Fruit fly (Drosophila melanogaster) whole organism, adult: ENCODE measurements around the gene CG33093.

Experiments
- CG11617 ChIP-seq: fragments of 200-800 bp; sonication (Bioruptor generic); optimal IDR thresholded peaks from 2 replicates; lab custom pipeline; 2017; ENCODE audit warnings: mild to moderate bottlenecking, missing biosample characterization, missing genetic modification reagents, missing genetic modification characterization
- CG12768 ChIP-seq: fragments of 200-800 bp; sonication (Bioruptor generic); optimal IDR thresholded peaks from 2 replicates; lab custom pipeline; 2017; ENCODE audit warnings: missing biosample characterization, missing genetic modification characterization, mild to moderate bottlenecking, moderate library complexity, missing genetic modification reagents
- CG14711 ChIP-seq: fragments of 200-800 bp; sonication (Bioruptor generic); optimal IDR thresholded peaks from 2 replicates; lab custom pipeline; 2018; ENCODE audit warnings: missing biosample characterization, mild to moderate bottlenecking, missing genetic modification characterization, moderate library complexity
- CG1620 ChIP-seq: fragments of 200-800 bp; sonication (Bioruptor generic); optimal IDR thresholded peaks from 2 replicates; lab custom pipeline; 2016; ENCODE audit warnings: missing biosample characterization, missing genetic modification characterization
- CG33017 ChIP-seq: fragments of 200-800 bp; sonication (Bioruptor generic); optimal IDR thresholded peaks from 2 replicates; lab custom pipeline; 2018; ENCODE audit warnings: missing biosample characterization, mild to moderate bottlenecking, missing genetic modification characterization, moderate library complexity
- CG5204 ChIP-seq: fragments of 200-800 bp; sonication (Bioruptor generic); optimal IDR thresholded peaks from 2 replicates; lab custom pipeline; 2016; ENCODE audit warnings: missing biosample characterization, missing genetic modification characterization
- CG7045 ChIP-seq: fragments of 200-800 bp; sonication (Bioruptor generic); optimal IDR thresholded peaks from 2 replicates; lab custom pipeline; 2017; ENCODE audit warnings: missing biosample characterization, mild to moderate bottlenecking, missing genetic modification characterization
- CG7101 ChIP-seq: fragments of 200-800 bp; sonication (Bioruptor generic); optimal IDR thresholded peaks from 2 replicates; lab custom pipeline; 2018; ENCODE audit warnings: missing biosample characterization, mild to moderate bottlenecking, missing genetic modification characterization, moderate library complexity
- Clk ChIP-seq: fragments of 200-800 bp; sonication (Bioruptor generic); optimal IDR thresholded peaks from 2 replicates; lab custom pipeline; 2017; ENCODE audit warnings: missing biosample characterization, missing genetic modification characterization
- Crg-1 ChIP-seq: fragments of 200-800 bp; sonication (Bioruptor generic); optimal IDR thresholded peaks from 2 replicates; lab custom pipeline; 2016; ENCODE audit warnings: missing biosample characterization, missing genetic modification characterization
- Hr96 ChIP-seq: fragments of 200-800 bp; sonication (Bioruptor generic); optimal IDR thresholded peaks from 2 replicates; lab custom pipeline; 2016; ENCODE audit warnings: missing biosample characterization, missing genetic modification characterization
- Mnt ChIP-seq: fragments of 200-800 bp; sonication (Bioruptor generic); optimal IDR thresholded peaks from 2 replicates; lab custom pipeline; 2016; ENCODE audit warnings: missing biosample characterization, mild to moderate bottlenecking, missing genetic modification characterization
- bab1 ChIP-seq: fragments of 200-800 bp; sonication (Bioruptor generic); optimal IDR thresholded peaks from 3 replicates; lab custom pipeline; 2019; ENCODE audit warnings: missing biosample characterization, mild to moderate bottlenecking, missing genetic modification characterization, moderate library complexity
- cic ChIP-seq: fragments of 200-800 bp; sonication (Bioruptor generic); optimal IDR thresholded peaks from 2 replicates; lab custom pipeline; 2017; ENCODE audit warnings: missing biosample characterization, mild to moderate bottlenecking, missing genetic modification characterization, moderate library complexity
- cnc ChIP-seq, 2 experiments: fragments of >200 bp; optimal IDR thresholded peaks; 2 replicates each; lab custom pipeline; 2017
- kay ChIP-seq: fragments of 200-800 bp; sonication (Bioruptor generic); peaks from one replicate; lab custom pipeline; 2016; ENCODE audit warnings: missing biosample characterization, missing genetic modification characterization, borderline replicate concordance
- ovo ChIP-seq: fragments of 200-800 bp; sonication (Bioruptor generic); optimal IDR thresholded peaks from 2 replicates; lab custom pipeline; 2016; ENCODE audit warnings: missing biosample characterization, missing genetic modification characterization
- pad ChIP-seq: fragments of 200-800 bp; sonication (Bioruptor generic); optimal IDR thresholded peaks from 3 replicates; lab custom pipeline; 2017; ENCODE audit warnings: missing biosample characterization, missing genetic modification characterization, mild to moderate bottlenecking, moderate library complexity, missing genetic modification reagents
- tj ChIP-seq: fragments of 200-800 bp; sonication (Bioruptor generic); optimal IDR thresholded peaks from 3 replicates; lab custom pipeline; 2017; ENCODE audit warnings: missing biosample characterization, mild to moderate bottlenecking, missing genetic modification characterization, moderate library complexity
- toe ChIP-seq: fragments of 200-800 bp; sonication (Bioruptor generic); optimal IDR thresholded peaks from 2 replicates; lab custom pipeline; 2016; ENCODE audit warnings: missing biosample characterization, missing genetic modification characterization

The CG33093 gene

DNA sequence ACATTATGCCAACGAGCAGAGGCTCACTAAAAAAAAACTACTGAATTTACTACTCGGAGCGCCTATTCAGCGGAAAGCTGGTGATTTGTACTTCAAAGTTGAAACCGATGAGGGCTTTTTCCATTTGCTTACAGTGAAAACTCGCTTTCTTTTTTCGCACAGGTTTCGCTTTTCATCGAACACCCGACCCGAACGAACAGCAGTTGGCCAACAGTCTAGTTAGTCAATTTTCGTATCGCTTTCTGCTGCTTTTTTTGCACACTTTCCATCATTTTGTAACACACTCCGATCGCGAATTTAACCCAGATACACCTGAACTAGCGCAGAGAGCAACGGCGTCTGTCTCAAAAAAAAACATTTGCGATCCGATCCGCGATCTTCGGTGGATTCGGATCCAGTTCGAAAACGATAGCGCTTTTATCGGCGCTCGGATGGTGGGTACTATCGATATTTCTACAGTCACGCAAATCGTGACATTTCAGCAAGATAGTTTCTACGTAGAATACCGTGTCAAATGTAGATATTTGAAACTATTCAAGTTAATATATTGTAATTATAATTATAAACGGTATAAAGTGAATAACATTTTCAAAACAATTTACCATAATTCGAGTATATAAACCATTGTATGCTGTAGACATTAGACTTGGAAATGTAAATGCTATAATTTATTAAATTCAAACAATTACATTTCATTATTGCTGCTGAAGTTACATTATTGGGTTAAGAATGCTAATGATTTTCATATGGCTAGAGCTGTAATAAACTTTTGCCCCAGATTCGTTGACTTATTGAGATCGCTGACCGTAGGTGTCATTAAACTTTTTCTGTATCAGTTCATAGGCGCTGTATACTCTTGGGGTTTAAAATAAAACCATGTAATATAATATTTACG lies 3.2 kb downstream of the CG33093 start, which contains the start of gene CG5346:
Gene CG5346 (minus strand): TSS at position 400 of the 895 bp plus-strand sequence.
- TF ChIP-seq bab1 (GFP tag; lab: Kevin White, UChicago) (peak; percentile 33), tj (GFP tag; lab: Kevin White, UChicago) (peak; percentile 88), kay (GFP tag; lab: Kevin White, UChicago) (peak; percentile 63), CG7045 (no peak), ovo (GFP tag; lab: Kevin White, UChicago) (no peak)

DNA sequence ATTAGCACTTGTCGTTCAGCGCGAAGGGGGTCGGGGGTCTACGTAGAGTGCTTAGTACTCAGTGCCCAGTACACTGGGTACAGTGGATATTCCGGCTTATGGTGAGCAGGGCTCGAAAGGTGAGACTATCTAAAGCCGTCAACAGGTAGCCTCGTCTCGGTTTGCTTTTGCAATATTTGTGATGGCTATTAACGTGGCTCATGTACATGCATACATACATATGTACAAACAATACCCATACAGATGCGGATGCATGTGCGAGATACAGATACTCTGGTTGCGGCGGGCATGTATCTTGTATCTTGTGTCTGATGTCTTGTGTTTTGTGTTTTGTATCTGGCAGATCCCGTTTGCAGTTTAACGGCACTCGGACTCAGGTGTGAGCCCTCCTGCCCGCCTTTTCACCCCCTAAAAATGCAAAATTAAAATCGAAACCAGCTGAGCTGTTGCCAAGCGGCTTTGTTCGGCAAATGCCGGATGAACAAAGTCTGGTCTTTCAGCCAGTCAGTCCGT lies 4.0 kb downstream of the CG33093 start:
- TF ChIP-seq CG12768 (GFP tag; lab: Kevin White, UChicago) (no peak), CG14711 (tag; lab: Kevin White, UChicago) (no peak), CG33017 (no peak), tj (GFP tag; lab: Kevin White, UChicago) (no peak), Hr96 (no peak), bab1 (GFP tag; lab: Kevin White, UChicago) (no peak), cic (GFP tag; lab: Kevin White, UChicago) (no peak), toe (GFP tag; lab: Kevin White, UChicago) (no peak), Crg-1 (GFP tag; lab: Kevin White, UChicago) (no peak), CG11617 (GFP tag; lab: Kevin White, UChicago) (no peak), CG7101 (tag; lab: Kevin White, UChicago) (no peak), CG7045 (no peak), ovo (GFP tag; lab: Kevin White, UChicago) (no peak), Mnt (GFP tag; lab: Kevin White, UChicago) (no peak), pad (GFP tag; lab: Kevin White, UChicago) (no peak)

DNA sequence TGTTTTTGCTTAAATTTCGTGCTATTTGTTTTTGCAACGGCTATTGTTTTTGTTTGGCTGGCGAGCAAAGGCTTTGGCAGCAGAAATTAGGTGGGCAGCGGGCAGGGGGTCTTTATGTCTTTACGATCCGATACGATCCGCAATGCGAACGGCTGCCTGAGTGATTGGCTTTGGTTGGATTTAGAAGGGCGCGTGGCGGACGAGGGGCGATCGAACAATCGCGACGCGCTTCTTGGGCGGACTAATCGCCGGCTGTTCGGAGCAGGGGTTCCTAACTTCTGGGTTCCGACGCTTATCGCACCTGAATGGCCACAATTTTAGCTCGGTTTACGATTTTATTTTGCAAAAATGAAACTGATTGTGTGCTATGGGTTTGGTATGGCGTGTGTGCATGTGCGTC lies 4.5 kb downstream of the CG33093 start:
- TF ChIP-seq CG7045 (no peak), pad (GFP tag; lab: Kevin White, UChicago) (no peak), bab1 (GFP tag; lab: Kevin White, UChicago) (no peak), tj (GFP tag; lab: Kevin White, UChicago) (peak; percentile 86), CG1620 (GFP tag; lab: Kevin White, UChicago) (no peak), kay (GFP tag; lab: Kevin White, UChicago) (no peak), Clk (GFP tag; lab: Kevin White, UChicago) (no peak), Hr96 (no peak), CG7101 (tag; lab: Kevin White, UChicago) (no peak), toe (GFP tag; lab: Kevin White, UChicago) (peak; percentile 29), CG14711 (tag; lab: Kevin White, UChicago) (no peak), CG33017 (no peak), ovo (GFP tag; lab: Kevin White, UChicago) (no peak), CG11617 (GFP tag; lab: Kevin White, UChicago) (no peak), cic (GFP tag; lab: Kevin White, UChicago) (peak; percentile 61), Crg-1 (GFP tag; lab: Kevin White, UChicago) (no peak), Mnt (GFP tag; lab: Kevin White, UChicago) (peak; percentile 28)

DNA sequence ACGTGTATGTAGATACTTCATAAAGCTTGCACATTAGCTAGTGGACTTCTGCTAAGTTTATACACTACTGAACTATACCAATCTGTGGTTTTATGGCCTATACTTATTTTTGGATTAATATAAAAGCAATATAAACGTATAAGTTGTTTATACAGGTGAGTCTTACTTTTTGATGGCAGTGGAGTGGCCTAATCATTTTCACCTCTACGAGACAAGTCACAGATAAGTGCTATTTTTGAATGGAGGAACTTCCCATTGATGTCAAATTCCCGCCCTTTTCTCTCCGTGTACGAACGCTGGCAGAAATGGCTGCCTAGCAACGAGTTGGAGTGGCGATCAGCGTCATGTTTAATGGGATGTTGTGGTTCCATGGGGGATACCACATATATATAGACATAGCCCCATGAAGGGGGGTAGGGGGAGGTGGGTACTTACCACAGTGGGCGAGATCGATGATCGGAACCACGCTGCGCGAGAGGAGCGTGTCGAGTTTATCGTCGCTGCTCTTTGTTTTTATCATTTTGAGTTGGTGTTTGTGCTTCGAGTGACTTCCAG lies 5.3 kb downstream of the CG33093 start:
- TF ChIP-seq CG7045 (no peak), CG33017 (peak; percentile 2), Hr96 (no peak)

DNA sequence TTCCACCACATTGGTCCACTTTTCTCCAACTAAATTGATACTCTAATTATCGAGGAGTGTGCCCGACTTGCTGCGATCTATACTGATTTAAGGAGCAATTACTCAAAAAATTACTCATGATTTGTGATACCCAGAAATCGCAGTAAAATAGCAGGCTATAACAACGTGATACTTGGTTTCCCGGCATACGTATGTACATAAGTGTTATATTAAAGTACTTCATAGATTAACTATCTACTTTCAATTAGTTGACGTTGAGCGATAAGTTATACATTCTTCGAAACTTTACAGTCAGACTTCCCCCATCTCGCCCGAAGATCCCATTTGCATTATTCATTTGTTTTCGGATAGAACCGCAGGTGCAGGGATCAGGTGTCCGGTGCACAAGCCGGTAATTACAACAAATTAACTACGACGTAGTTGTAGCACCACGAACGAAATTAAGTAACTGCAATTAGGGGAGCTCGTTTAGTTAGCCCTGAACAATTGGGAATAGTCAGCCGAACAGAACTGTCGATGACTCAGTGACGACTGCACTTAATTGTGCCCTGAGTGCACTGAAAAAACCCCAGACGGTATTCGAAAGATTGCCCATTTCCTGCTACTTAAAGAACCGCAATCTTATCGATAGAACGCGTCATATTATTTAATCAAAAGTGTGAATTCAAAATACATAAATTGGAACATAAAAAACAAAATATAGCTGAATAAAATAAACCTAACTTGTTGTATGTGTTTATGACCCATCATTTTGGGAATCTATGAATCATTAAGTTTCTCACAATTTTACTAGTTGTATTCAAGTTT lies 6.0 kb downstream of the CG33093 start:
- peak; percentile 5 for TF ChIP-seq CG11617 (GFP tag; lab: Kevin White, UChicago)
- no peak for TF ChIP-seq CG7101 (tag; lab: Kevin White, UChicago)
- TF ChIP-seq ovo (GFP tag; lab: Kevin White, UChicago) = no peak
- TF ChIP-seq CG5204 = peak; percentile 33
- no peak for TF ChIP-seq cnc (optimal IDR thresholded peaks at IDR 0.05; lab: Kevin White, UChicago)
- peak; percentile 22 for TF ChIP-seq CG12768 (GFP tag; lab: Kevin White, UChicago)
- TF ChIP-seq Clk (GFP tag; lab: Kevin White, UChicago) = no peak
- no peak for TF ChIP-seq CG7045
- no peak for TF ChIP-seq tj (GFP tag; lab: Kevin White, UChicago)
- TF ChIP-seq toe (GFP tag; lab: Kevin White, UChicago) = no peak
- TF ChIP-seq kay (GFP tag; lab: Kevin White, UChicago) = peak; percentile 92
- TF ChIP-seq cic (GFP tag; lab: Kevin White, UChicago) = peak; percentile 62

DNA sequence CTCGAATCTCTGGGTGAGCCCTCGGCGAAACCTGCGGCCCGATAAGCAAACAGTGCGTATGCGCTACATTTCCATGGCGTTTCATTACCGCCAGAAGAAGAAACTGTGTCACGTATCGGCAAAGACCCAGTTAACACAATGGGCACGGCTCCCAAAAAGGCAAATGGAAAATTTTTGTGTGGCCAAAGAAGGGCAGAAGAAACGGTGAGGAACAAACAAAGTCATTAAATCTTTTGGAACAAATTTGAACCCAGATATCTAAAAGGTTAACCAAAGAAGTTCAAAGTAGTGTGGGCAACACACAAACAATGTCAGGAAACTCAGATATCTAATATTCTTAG lies 6.7 kb downstream of the CG33093 start:
- TF ChIP-seq pad (GFP tag; lab: Kevin White, UChicago) = no peak
